Worm (Caenorhabditis elegans) whole organism, midembryonic: Measurements from ENCODE around the gene C34E10.10.

Experiments used
- T22C8.4 ChIP-seq: fragments of 200-800 bp; sonication (Bioruptor generic); IDR thresholded peaks from 2 replicates; pipeline ENCODE4 v1.3.6; 2022; ENCODE audit warnings: missing genetic modification characterization, missing compliant biosample characterization
- cog-1 ChIP-seq: sonication (generic microtip); optimal IDR thresholded peaks from 2 replicates; lab custom pipeline; 2016; ENCODE audit warnings: missing genetic modification characterization, missing compliant biosample characterization
- flt-1 ChIP-seq: fragments of 200-800 bp; sonication (Bioruptor generic); IDR thresholded peaks from 2 replicates; pipeline ENCODE4 v1.3.6; 2022; ENCODE audit warnings: missing genetic modification characterization, missing compliant biosample characterization
- klf-2 ChIP-seq: fragments of 200-800 bp; sonication (Bioruptor generic); conservative IDR thresholded peaks from 2 replicates; pipeline ENCODE4 v1.3.6; 2022; ENCODE audit warnings: missing genetic modification reagents, missing genetic modification characterization, missing compliant biosample characterization
- med-1 ChIP-seq: sonication (generic microtip); optimal IDR thresholded peaks from 2 replicates; lab custom pipeline; 2017; ENCODE audit warnings: missing genetic modification characterization, mild to moderate bottlenecking, missing compliant biosample characterization, antibody characterized with exemption, missing genetic modification reagents; ENCODE audit not compliant: insufficient read depth
- ref-1 ChIP-seq: fragments of 200-800 bp; sonication (Bioruptor generic); conservative IDR thresholded peaks from 2 replicates; pipeline ENCODE4 v1.3.6; 2022; ENCODE audit warnings: missing genetic modification reagents, missing genetic modification characterization, missing compliant biosample characterization
- tab-1 ChIP-seq: fragments of 200-800 bp; sonication (Bioruptor generic); IDR thresholded peaks from 2 replicates; pipeline ENCODE4 v1.3.6; 2022; ENCODE audit warnings: missing genetic modification characterization, missing compliant biosample characterization
- ztf-23 ChIP-seq: fragments of 200-800 bp; sonication (Bioruptor generic); IDR thresholded peaks from 2 replicates; pipeline ENCODE4 v1.3.6; 2022; ENCODE audit warnings: missing genetic modification reagents, missing genetic modification characterization, missing compliant biosample characterization
- ztf-29 ChIP-seq: fragments of 200-800 bp; sonication (Bioruptor generic); IDR thresholded peaks from 2 replicates; pipeline ENCODE4 v1.3.6; 2022; ENCODE audit warnings: missing genetic modification reagents, missing genetic modification characterization, missing compliant biosample characterization

Gene C34E10.10

DNA sequence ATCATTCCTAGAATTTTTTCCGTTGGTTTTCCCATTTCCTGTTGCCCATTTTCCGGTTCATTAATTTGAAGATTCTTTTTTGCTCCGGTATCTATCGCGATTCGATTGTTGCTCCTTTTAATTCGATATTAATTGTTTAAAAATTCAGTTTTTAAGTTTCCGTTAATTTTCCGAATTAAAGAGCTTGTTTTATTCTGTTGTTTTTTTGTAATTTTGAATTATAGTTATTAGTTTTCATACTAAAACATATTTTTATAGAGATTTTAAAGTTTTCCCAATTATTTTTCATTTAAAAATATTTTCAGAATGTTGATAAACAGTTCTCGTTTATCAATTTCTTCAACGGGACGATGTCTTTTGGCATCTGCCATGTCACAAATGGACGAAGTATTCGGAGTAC, 6.6 kb upstream of the C34E10.10 start, which contains the start of gene mrps-26:
Gene mrps-26, plus strand, starts transcription at position 301 of the 400 bp plus-strand sequence.
- TF ChIP-seq tab-1 (GFP tag; lab: Robert Waterston, UW) (no peak), flt-1 (GFP tag; lab: Robert Waterston, UW) (no peak), ztf-23 (GFP tag; lab: Robert Waterston, UW) (no peak), med-1 (GFP tag; lab: Kevin White, UChicago) (no peak), T22C8.4 (GFP tag; lab: Robert Waterston, UW) (no peak), klf-2 (no peak), ref-1 (GFP tag; lab: Robert Waterston, UW) (no peak), cog-1 (no peak), ztf-29 (no peak)

DNA sequence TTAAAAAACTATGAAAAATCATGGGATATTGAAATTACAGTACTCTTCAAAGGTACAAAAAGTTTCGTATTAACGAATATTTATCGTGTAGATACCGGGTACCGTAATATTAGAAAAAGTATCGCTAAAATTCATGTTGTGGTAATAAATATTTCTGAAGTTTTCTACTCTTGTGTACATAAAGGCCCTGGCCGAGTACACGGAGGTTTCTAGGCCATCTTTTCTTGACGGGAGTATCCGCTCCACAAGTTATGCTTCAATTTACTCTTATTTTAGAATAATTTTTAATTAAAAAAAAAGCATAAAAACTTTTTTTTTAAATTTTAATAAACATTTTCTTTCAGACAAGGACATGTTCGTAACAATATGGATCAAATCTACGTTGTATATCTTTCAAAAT, 5.5 kb upstream of the C34E10.10 start:
- TF ChIP-seq ztf-23 (GFP tag; lab: Robert Waterston, UW) = no peak
- no peak for TF ChIP-seq ztf-29
- no peak for TF ChIP-seq med-1 (GFP tag; lab: Kevin White, UChicago)
- TF ChIP-seq T22C8.4 (GFP tag; lab: Robert Waterston, UW) = no peak
- no peak for TF ChIP-seq tab-1 (GFP tag; lab: Robert Waterston, UW)
- no peak for TF ChIP-seq ref-1 (GFP tag; lab: Robert Waterston, UW)
- TF ChIP-seq flt-1 (GFP tag; lab: Robert Waterston, UW) = no peak
- no peak for TF ChIP-seq cog-1
- TF ChIP-seq klf-2 = no peak

DNA sequence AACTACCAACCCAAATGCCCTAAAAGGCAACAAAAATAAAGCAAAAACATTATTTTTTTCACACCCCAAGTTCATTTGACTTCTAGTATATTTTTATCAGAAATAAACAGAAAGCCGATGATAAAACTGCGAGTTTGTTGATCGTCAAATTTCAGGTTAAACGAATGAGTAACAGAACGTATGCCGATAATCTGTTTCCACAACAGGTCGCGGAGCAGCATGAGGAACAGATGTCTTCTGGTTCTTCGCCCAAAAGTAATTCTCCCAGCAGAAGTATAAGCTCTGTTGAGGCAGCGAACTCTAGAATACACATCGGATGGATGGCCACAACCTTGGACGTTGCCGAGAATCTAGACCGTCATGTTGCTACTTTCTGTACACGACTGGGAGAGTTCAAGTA, 2.7 kb upstream of the C34E10.10 start, which contains the start of gene prmt-5:
Gene prmt-5, plus strand, starts transcription at position 141 of the 400 bp plus-strand sequence.
- TF ChIP-seq ref-1 (GFP tag; lab: Robert Waterston, UW) = no peak

DNA sequence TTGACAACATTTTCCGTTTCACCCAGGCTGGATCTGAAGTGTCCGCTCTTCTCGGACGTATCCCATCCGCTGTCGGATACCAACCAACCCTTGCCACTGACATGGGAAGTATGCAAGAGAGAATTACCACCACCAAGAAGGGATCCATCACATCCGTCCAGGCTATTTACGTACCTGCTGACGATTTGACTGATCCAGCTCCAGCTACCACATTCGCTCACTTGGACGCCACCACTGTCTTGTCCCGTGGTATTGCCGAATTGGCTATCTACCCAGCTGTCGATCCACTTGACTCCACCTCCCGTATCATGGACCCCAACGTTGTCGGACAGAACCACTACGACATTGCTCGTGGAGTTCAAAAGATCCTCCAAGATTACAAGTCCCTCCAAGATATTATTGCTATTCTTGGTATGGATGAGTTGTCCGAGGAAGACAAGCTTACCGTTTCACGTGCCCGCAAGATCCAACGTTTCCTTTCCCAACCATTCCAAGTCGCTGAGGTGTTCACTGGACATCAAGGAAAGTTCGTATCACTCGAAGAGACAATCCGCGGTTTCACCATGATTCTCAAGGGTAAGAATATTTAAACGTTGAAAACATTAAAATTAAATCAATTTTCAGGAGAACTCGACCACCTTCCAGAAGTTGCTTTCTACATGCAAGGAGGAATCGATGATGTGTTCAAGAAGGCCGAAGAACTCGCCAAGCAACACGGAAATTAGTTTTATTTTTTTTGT, 2.0 kb upstream of the C34E10.10 start:
- no peak for TF ChIP-seq flt-1 (GFP tag; lab: Robert Waterston, UW)

DNA sequence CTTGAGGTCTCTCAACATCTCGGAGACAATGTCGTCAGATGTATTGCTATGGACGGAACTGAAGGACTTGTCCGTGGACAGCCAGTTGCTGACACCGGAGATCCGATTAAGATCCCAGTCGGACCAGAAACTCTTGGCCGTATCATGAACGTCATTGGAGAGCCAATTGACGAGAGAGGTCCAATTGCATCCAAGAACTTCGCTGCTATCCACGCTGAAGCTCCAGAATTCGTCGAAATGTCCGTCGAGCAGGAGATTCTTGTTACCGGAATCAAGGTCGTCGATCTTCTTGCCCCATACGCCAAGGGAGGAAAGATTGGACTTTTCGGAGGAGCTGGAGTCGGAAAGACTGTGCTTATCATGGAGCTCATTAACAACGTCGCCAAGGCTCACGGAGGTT, 1.2 kb upstream of the C34E10.10 start:
- no peak for TF ChIP-seq ref-1 (GFP tag; lab: Robert Waterston, UW)
- TF ChIP-seq klf-2 = no peak
- TF ChIP-seq T22C8.4 (GFP tag; lab: Robert Waterston, UW) = no peak
- TF ChIP-seq med-1 (GFP tag; lab: Kevin White, UChicago) = no peak
- no peak for TF ChIP-seq flt-1 (GFP tag; lab: Robert Waterston, UW)
- TF ChIP-seq ztf-23 (GFP tag; lab: Robert Waterston, UW) = no peak
- no peak for TF ChIP-seq cog-1
- no peak for TF ChIP-seq tab-1 (GFP tag; lab: Robert Waterston, UW)
- TF ChIP-seq ztf-29 = no peak

DNA sequence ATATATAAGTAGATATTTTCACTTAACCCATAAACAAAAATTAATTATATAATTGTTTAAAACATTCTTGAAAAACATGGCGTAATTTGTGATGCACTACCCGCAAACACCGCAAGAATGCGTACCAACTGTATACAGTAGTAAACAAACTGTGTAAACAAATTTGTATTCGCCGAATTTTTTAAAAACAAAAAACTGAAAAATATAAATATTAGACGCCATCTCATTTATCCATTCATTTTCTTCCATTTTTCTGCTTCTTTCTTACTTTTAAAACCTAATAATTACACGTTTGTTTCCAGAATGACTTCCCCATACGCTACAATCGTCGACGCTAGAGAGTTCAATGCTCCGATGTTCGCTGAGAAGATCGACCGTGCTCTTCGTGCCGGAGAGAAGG, 2.4 kb downstream of the C34E10.10 start, which contains the start of gene nex-1:
Gene nex-1, plus strand, starts transcription at position 301 of the 400 bp plus-strand sequence.
- TF ChIP-seq ref-1 (GFP tag; lab: Robert Waterston, UW) = no peak
- TF ChIP-seq flt-1 (GFP tag; lab: Robert Waterston, UW) = no peak
- no peak for TF ChIP-seq T22C8.4 (GFP tag; lab: Robert Waterston, UW)
- no peak for TF ChIP-seq med-1 (GFP tag; lab: Kevin White, UChicago)
- TF ChIP-seq tab-1 (GFP tag; lab: Robert Waterston, UW) = no peak
- no peak for TF ChIP-seq ztf-23 (GFP tag; lab: Robert Waterston, UW)
- no peak for TF ChIP-seq klf-2
- TF ChIP-seq ztf-29 = no peak
- no peak for TF ChIP-seq cog-1

DNA sequence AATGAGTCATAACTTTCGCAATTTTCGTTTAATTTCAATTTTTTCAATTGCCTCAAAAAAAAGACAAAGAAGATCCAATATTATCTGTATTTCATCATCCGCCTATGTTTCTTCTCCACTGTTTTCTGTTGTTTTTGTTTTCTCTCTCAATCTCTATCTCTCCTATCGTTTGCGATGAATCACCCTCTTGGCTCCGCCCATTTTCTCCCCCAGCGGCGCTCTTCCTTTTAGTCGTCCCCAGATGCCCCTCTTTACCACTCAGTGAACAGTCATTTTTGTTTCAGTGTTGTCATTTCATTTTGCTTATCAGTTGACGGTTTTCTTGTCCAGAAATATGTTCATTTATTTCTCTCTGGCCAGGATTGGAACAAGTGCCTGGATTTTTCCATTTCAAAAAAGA, 2.8 kb downstream of the C34E10.10 start:
- TF ChIP-seq ztf-29 (no peak), ztf-23 (GFP tag; lab: Robert Waterston, UW) (no peak)

DNA sequence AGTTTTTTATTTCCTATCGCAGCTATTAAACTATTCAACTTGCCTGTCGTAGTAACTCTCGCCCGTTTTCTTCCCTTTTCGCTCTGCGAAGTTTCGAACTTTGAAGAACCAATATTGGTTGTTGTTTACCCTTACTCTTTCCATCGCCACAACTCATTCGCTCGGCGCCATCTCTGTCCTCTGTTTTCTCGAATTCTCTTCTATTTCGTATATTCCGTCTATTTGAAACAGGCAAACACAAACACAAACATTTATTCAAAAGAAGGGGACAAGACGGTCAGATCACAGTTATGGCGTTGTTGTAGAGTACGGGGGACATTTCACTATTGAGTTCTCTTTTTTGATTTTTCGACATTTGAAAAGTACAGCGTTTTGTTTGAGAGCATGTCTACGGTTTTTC, 4.9 kb downstream of the C34E10.10 start:
- TF ChIP-seq med-1 (GFP tag; lab: Kevin White, UChicago) (no peak), ref-1 (GFP tag; lab: Robert Waterston, UW) (no peak), cog-1 (no peak), flt-1 (GFP tag; lab: Robert Waterston, UW) (no peak), klf-2 (no peak), tab-1 (GFP tag; lab: Robert Waterston, UW) (no peak), ztf-23 (GFP tag; lab: Robert Waterston, UW) (no peak), ztf-29 (no peak), T22C8.4 (GFP tag; lab: Robert Waterston, UW) (no peak)

DNA sequence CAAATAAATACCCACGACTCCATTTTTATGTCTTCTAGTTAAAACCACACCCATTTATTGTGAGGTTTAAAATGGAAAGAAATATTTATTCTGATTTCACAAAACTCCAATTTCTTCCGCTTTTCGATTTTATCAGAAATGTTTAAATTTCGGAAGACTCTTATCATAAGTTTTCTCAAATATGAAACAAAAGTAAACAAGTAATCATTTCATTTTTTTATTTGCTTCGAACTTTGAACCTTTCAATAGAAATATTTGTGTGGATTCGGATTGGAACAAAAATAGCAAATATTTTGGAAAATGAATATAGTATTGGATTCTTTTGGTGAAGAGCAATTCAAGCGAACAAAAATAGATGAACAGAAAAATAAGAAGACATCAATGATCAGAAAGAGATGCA, 5.9 kb downstream of the C34E10.10 start:
- no peak for TF ChIP-seq flt-1 (GFP tag; lab: Robert Waterston, UW)
- no peak for TF ChIP-seq klf-2
- TF ChIP-seq T22C8.4 (GFP tag; lab: Robert Waterston, UW) = no peak
- TF ChIP-seq med-1 (GFP tag; lab: Kevin White, UChicago) = no peak
- no peak for TF ChIP-seq tab-1 (GFP tag; lab: Robert Waterston, UW)
- TF ChIP-seq ztf-29 = no peak
- TF ChIP-seq ref-1 (GFP tag; lab: Robert Waterston, UW) = no peak
- no peak for TF ChIP-seq cog-1
- TF ChIP-seq ztf-23 (GFP tag; lab: Robert Waterston, UW) = no peak

DNA sequence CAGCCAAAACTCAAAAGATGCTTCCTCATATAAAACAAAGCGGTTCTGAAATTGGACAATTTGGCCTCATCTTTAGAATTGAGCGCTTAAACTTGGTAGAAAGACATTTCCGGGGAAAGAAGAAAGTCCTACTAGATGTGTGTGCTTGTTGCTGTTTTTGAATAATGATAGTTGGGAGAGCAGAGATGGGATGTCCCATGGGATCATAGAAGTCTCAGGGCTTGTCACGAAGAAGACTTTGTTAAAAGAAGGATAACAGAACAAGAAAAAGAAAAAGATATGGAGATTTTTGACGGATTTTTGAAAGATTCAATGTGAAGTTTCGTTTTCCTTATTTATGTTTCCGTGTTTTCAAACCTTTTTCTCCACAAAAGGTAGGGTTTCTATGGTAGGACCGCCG, 9.0 kb downstream of the C34E10.10 start, which contains the start of gene ZC155.2:
Gene ZC155.2, plus strand, starts transcription at position 301 of the 400 bp plus-strand sequence.
- TF ChIP-seq cog-1 = no peak
- TF ChIP-seq ref-1 (GFP tag; lab: Robert Waterston, UW) = no peak
- TF ChIP-seq ztf-23 (GFP tag; lab: Robert Waterston, UW) = no peak
- no peak for TF ChIP-seq med-1 (GFP tag; lab: Kevin White, UChicago)
- no peak for TF ChIP-seq T22C8.4 (GFP tag; lab: Robert Waterston, UW)
- no peak for TF ChIP-seq flt-1 (GFP tag; lab: Robert Waterston, UW)
- no peak for TF ChIP-seq tab-1 (GFP tag; lab: Robert Waterston, UW)
- no peak for TF ChIP-seq klf-2
- no peak for TF ChIP-seq ztf-29
